Fruit fly (Drosophila melanogaster) whole organism, embryonic: ENCODE measurements around the gene CG33090.

Experiments used
- CG2712 ChIP-seq: fragments of 200-800 bp; optimal IDR thresholded peaks from 3 replicates; lab custom pipeline; 2019; ENCODE audit warnings: missing biosample characterization, mild to moderate bottlenecking, missing genetic modification characterization, moderate library complexity
- CG7987 ChIP-seq: fragments of 200-800 bp; sonication (Bioruptor generic); optimal IDR thresholded peaks from 2 replicates; lab custom pipeline; 2018; ENCODE audit warnings: missing biosample characterization, mild to moderate bottlenecking, missing genetic modification characterization, moderate library complexity
- E2f2 ChIP-seq: fragments of 200-800 bp; sonication (Bioruptor generic); IDR thresholded peaks from 2 replicates; pipeline ENCODE4 v1.3.6; 2022; ENCODE audit warnings: missing biosample characterization, missing genetic modification characterization
- ac ChIP-seq: fragments of 200-800 bp; sonication (Bioruptor generic); optimal IDR thresholded peaks from 3 replicates; lab custom pipeline; 2017; ENCODE audit warnings: missing biosample characterization, mild to moderate bottlenecking, missing genetic modification characterization
- corto ChIP-seq: fragments of 200-800 bp; sonication (Bioruptor generic); optimal IDR thresholded peaks from 2 replicates; lab custom pipeline; 2016; ENCODE audit warnings: missing biosample characterization, mild to moderate bottlenecking, missing genetic modification characterization, moderate library complexity
- fu2 ChIP-seq: fragments of 200-800 bp; sonication (Bioruptor generic); optimal IDR thresholded peaks from 2 replicates; lab custom pipeline; 2016; ENCODE audit warnings: missing biosample characterization, missing genetic modification characterization
- h ChIP-seq: fragments of >200 bp; optimal IDR thresholded peaks from 2 replicates; lab custom pipeline; 2017
- hb ChIP-seq: fragments of 200-800 bp; sonication (Bioruptor generic); IDR thresholded peaks from 3 replicates; pipeline ENCODE4 v1.3.6; 2022; ENCODE audit warnings: missing biosample characterization, missing genetic modification characterization; ENCODE audit not compliant: partially characterized antibody
- ranshi ChIP-seq: fragments of 200-800 bp; sonication (Bioruptor generic); IDR thresholded peaks from 2 replicates; pipeline ENCODE4 v1.3.6; 2022; ENCODE audit warnings: missing biosample characterization, missing genetic modification characterization
- salm ChIP-seq: fragments of 200-800 bp; sonication (Bioruptor generic); optimal IDR thresholded peaks from 2 replicates; lab custom pipeline; 2018; ENCODE audit warnings: missing biosample characterization, mild to moderate bottlenecking, missing genetic modification characterization
- trh ChIP-seq: fragments of 200-800 bp; sonication (Bioruptor generic); optimal IDR thresholded peaks from 2 replicates; lab custom pipeline; 2016; ENCODE audit warnings: missing biosample characterization, missing genetic modification characterization

DNA sequence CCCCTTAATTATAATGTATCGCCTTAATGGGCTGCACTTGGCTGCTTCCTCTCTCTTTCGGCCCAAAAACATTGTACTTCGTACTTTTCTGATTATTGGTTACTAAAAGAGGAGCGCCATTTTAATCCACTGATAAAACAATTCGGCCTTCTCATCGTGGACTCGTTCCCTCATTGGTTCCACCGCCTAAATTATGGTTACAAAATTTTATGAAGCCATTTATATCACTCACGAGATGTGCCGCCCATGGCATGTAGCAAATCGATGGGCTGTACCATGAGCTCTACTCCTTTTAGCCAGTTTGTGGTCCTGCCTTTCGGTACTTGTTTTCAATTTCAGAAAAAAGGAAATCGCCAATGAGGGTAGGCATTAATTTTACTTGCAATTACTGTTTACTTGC is 34.9 kb downstream of the CG33090 start:
- TF ChIP-seq corto (GFP tag; lab: Kevin White, UChicago) = no peak
- no peak for TF ChIP-seq CG2712 (tag; lab: Kevin White, UChicago)
- TF ChIP-seq E2f2 = no peak
- no peak for TF ChIP-seq ac (GFP tag; lab: Kevin White, UChicago)
- no peak for TF ChIP-seq ranshi (GFP tag; lab: Robert Waterston, UW)
- TF ChIP-seq salm (tag; lab: Kevin White, UChicago) = no peak
- TF ChIP-seq trh = no peak
- no peak for TF ChIP-seq fu2 (GFP tag; lab: Kevin White, UChicago)
- no peak for TF ChIP-seq hb
- no peak for TF ChIP-seq CG7987 (GFP tag; lab: Kevin White, UChicago)
- no peak for TF ChIP-seq h
